Fruit fly (Drosophila melanogaster) ovary, adult (tissue): ENCODE results near the gene CG42322.

ENCODE experiments used
- CG17801 ChIP-seq: fragments of 200-800 bp; optimal IDR thresholded peaks from 2 replicates; lab custom pipeline; 2019; ENCODE audit warnings: missing biosample characterization, mild to moderate bottlenecking, missing genetic modification characterization, moderate library complexity; ENCODE audit not compliant: partially characterized antibody

The CG42322 gene

dm6 chr3R:20791212-20791789, 51.4 kb downstream of the CG42322 start:
- TF ChIP-seq CG17801 = no peak

- no peak for TF ChIP-seq CG17801
These were observed 57.0 kb downstream of the CG42322 start for dm6 chr3R:20796949-20797348.

- no peak for TF ChIP-seq CG17801
These were observed 62.3 kb downstream of the CG42322 start for dm6 chr3R:20802253-20802652.
